Worm (Caenorhabditis elegans): ENCODE results near the gene srw-69.

DNA sequence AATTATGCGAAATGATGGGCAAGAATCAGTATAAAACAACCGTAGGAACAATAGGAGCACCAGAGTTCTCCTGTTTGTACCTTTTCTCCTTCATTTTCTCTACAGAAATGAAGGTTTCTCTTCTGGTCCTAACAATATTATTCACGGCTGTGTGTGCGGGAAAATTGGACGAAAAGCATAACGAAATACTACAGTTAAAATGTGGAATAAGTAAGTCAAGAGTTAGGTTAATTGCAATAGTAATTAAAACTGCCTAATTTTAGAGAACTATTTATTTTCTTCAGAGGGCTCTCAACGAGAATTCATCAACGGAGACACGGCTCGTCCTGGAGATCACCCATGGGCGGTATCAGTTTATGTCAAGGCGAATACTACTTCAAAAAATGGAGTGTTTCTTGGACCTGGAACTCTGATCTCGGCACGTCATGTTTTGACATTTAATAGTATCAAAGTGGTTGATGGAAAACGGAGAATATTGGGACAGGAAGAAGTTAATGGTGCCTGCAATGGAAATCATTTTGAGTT, 20.6 kb upstream of the srw-69 start, which contains the start of gene try-12:
- no peak for TF ChIP-seq pqm-1 (tag; optimal IDR thresholded peaks at IDR 0.05)
- no peak for TF ChIP-seq ceh-62 (tag; optimal IDR thresholded peaks at IDR 0.05)
- TF ChIP-seq dmd-8 (GFP tag; IDR thresholded peaks at IDR 0.05) = no peak
- no peak for TF ChIP-seq nhr-77 (tag; optimal IDR thresholded peaks at IDR 0.05)
- TF ChIP-seq lsy-2 (tag; optimal IDR thresholded peaks at IDR 0.05) = no peak
- TF ChIP-seq lin-1 (GFP tag; IDR thresholded peaks at IDR 0.05) = no peak
- TF ChIP-seq daf-12 (tag; optimal IDR thresholded peaks at IDR 0.05) = no peak
- no peak for TF ChIP-seq ceh-82 (tag; optimal IDR thresholded peaks at IDR 0.05)
- no peak for TF ChIP-seq daf-19 (GFP tag; conservative IDR thresholded peaks at IDR 0.05)
- no peak for TF ChIP-seq nhr-28 (tag; optimal IDR thresholded peaks at IDR 0.05)
- TF ChIP-seq nhr-237 (tag; optimal IDR thresholded peaks at IDR 0.05) = no peak
- TF ChIP-seq unc-39 (tag; optimal IDR thresholded peaks at IDR 0.05) = no peak
